Worm (Caenorhabditis elegans) whole organism, L3 larva: ENCODE results near the gene fbxc-58.

Experiments used
- ZK546.5 ChIP-seq: sonication (generic microtip); optimal IDR thresholded peaks from 2 replicates; lab custom pipeline; 2017; ENCODE audit warnings: missing biosample characterization, missing genetic modification characterization
- egl-27 ChIP-seq: sonication (generic microtip); optimal IDR thresholded peaks from 4 replicates; lab custom pipeline; 2017; ENCODE audit warnings: missing biosample characterization, missing genetic modification reagents, missing genetic modification characterization
- egl-5 ChIP-seq: fragments of 150-350 bp; optimal IDR thresholded peaks from 2 replicates; lab custom pipeline; 2017; ENCODE audit warnings: missing biosample characterization, missing genetic modification reagents, missing genetic modification characterization, inconsistent platforms
- elt-1 ChIP-seq: fragments of 150-350 bp; optimal IDR thresholded peaks from 2 replicates; lab custom pipeline; 2014; ENCODE audit warnings: missing biosample characterization, missing genetic modification characterization
- fkh-10 ChIP-seq: sonication (generic microtip); optimal IDR thresholded peaks from 2 replicates; lab custom pipeline; 2017; ENCODE audit warnings: missing biosample characterization, missing genetic modification reagents, missing genetic modification characterization
- lin-15B ChIP-seq: fragments of 150-350 bp; optimal IDR thresholded peaks from 2 replicates; lab custom pipeline; 2014; ENCODE audit warnings: missing biosample characterization, missing genetic modification characterization
- mdl-1 ChIP-seq: fragments of 150-350 bp; optimal IDR thresholded peaks from 2 replicates; lab custom pipeline; 2014; ENCODE audit warnings: missing biosample characterization, missing genetic modification characterization
- nhr-11 ChIP-seq: fragments of 150-350 bp; optimal IDR thresholded peaks from 2 replicates; lab custom pipeline; 2014; ENCODE audit warnings: missing biosample characterization, missing genetic modification characterization
- nhr-12 ChIP-seq: fragments of 150-350 bp; optimal IDR thresholded peaks from 2 replicates; lab custom pipeline; 2014; ENCODE audit warnings: missing biosample characterization, missing genetic modification characterization
- nhr-237 ChIP-seq: fragments of 150-350 bp; optimal IDR thresholded peaks from 2 replicates; lab custom pipeline; 2014; ENCODE audit warnings: missing biosample characterization, missing genetic modification characterization
- nhr-77 ChIP-seq: fragments of 150-350 bp; optimal IDR thresholded peaks from 2 replicates; lab custom pipeline; 2014; ENCODE audit warnings: missing biosample characterization, missing genetic modification characterization
- sea-2 ChIP-seq: fragments of 150-350 bp; sonication (generic microtip); optimal IDR thresholded peaks from 4 replicates; lab custom pipeline; 2014; ENCODE audit warnings: missing biosample characterization, missing genetic modification reagents, missing genetic modification characterization
- unc-39 ChIP-seq: sonication (generic microtip); optimal IDR thresholded peaks from 4 replicates; lab custom pipeline; 2017; ENCODE audit warnings: missing biosample characterization, missing genetic modification characterization
- unc-62 ChIP-seq: fragments of 150-350 bp; sonication (generic microtip); optimal IDR thresholded peaks from 4 replicates; lab custom pipeline; 2014; ENCODE audit warnings: missing biosample characterization, missing genetic modification reagents, missing genetic modification characterization

DNA sequence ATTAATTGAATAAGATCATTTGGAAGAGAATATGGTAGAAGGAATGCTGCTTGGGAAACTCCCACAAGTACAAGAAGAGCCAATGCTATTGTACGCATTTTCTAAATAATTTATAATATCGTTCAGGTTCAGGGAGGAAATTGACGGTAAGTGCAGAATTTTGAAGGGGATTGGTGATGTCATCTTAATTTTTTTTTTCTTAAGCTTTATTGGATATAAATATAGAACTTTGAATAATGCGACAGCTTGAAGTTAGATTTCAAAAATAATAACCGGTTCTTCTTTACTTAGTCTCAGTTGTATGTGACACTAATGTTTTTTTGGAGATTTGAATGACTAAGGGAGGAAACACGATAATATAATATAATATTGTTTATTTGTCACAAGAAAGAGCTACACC lies 40.6 kb upstream of the fbxc-58 start, which contains the start of gene nspg-7.1:
- TF ChIP-seq nhr-77 = no peak
- TF ChIP-seq nhr-237 = no peak
- TF ChIP-seq nhr-12 (tag; lab: Kevin White, UChicago) = no peak
- no peak for TF ChIP-seq unc-39 (tag; lab: Kevin White, UChicago)
- no peak for TF ChIP-seq sea-2
- TF ChIP-seq lin-15B = no peak
- TF ChIP-seq elt-1 (tag; lab: Kevin White, UChicago) = no peak
- no peak for TF ChIP-seq egl-27 (tag; lab: Kevin White, UChicago)
- TF ChIP-seq nhr-11 (tag; lab: Kevin White, UChicago) = no peak
- no peak for TF ChIP-seq unc-62 (GFP tag; lab: Kevin White, UChicago)
- TF ChIP-seq egl-5 (tag; lab: Kevin White, UChicago) = no peak
- no peak for TF ChIP-seq ZK546.5 (tag; lab: Kevin White, UChicago)
- no peak for TF ChIP-seq fkh-10
- TF ChIP-seq mdl-1 (tag; lab: Kevin White, UChicago) = no peak
